Fruit fly (Drosophila melanogaster): ENCODE data around the gene smash.

DNA sequence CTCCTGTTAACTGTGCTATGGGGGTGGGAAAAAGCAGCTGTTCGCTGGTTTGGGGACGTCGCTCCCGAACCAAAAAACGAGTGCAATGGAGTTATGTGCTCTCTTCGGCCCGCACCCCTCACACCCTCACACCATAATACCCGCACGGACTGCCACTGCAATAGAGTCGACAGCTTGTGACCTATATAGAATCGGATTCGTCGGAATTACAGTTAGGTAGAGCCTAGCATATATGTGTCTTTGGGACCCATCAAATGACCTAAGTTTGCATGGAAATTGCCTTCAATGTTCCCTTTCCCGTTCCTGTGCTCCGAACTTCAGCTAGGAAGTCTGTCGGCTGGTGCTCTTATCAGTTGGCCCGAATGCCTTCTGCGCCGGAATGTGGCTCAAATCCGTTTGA lies 4.8 kb downstream of the smash start:
- no peak for TF ChIP-seq CG15336 (GFP tag; IDR thresholded peaks at IDR 0.05)
- TF ChIP-seq Gug (GFP tag; IDR thresholded peaks at IDR 0.05) = no peak
- TF ChIP-seq CG10631 (GFP tag; optimal IDR thresholded peaks at IDR 0.05) = no peak
- no peak for TF ChIP-seq Ets21C (GFP tag; optimal IDR thresholded peaks at IDR 0.05)
